Worm (Caenorhabditis elegans): ENCODE measurements around the gene C05G5.7.
A peak's percentile ranks its signal among the peaks of the same experiment; 100 is the strongest.

C05G5.7 gene

DNA sequence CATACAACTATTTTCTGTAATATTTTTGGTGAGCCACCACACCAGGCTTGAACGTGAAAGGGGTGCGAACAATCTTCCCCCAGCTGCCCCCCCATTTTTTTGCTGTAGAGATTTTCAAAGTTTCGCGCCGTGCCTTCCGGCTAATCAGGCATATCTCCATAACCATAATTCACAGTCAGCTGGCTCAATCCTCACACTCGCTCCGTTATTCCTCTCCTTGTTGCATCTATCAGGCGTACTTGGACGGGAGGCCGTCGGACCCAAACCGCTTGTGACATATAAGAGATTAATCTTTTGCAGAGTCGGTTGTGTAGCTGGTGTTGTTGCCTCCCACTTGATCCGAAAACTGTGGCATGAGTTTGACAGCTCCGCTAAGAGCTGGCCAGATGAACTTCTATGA, 29.7 kb upstream of the C05G5.7 start, which contains the start of gene unc-3:
unc-3 (plus strand) TSS at position 301 of the 400 bp plus-strand sequence.
- peak; percentile 38; the same call in 1 of the 2 replicates for TF ChIP-seq zfh-2 (GFP tag; conservative IDR thresholded peaks at IDR 0.05)
- TF ChIP-seq B0261.1 (tag; optimal IDR thresholded peaks at IDR 0.05): no peak

DNA sequence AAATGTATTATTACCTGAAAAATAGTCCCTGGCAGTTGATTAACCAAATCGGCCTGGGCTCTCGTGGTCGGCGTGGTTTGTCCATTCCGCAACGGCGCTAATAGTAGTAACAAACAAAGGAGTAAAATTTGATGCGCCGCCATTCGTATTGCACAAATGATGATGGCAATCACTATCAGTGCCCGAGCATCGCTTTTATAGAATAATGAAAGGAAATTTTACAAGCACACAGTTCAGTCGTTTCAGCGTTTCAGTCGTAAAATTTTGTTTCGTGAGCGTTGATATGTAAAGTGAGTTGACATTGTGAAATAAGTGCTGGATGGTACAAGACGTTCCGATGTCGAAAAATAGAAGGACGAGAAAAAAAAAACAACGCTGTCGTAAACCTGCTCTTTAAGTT, 28.1 kb upstream of the C05G5.7 start, which contains the start of gene Y16B4A.2:
Y16B4A.2 (minus strand) TSS at position 170 of the 400 bp plus-strand sequence.
- TF ChIP-seq chd-7 (tag; optimal IDR thresholded peaks at IDR 0.05) (no peak), nhr-80 (tag; optimal IDR thresholded peaks at IDR 0.05) (peak; percentile 43), C17E4.6 (GFP tag; IDR thresholded peaks at IDR 0.05) (no peak), F49E8.2 (tag; optimal IDR thresholded peaks at IDR 0.05; ENCODE audit: insufficient read depth) (no peak)

DNA sequence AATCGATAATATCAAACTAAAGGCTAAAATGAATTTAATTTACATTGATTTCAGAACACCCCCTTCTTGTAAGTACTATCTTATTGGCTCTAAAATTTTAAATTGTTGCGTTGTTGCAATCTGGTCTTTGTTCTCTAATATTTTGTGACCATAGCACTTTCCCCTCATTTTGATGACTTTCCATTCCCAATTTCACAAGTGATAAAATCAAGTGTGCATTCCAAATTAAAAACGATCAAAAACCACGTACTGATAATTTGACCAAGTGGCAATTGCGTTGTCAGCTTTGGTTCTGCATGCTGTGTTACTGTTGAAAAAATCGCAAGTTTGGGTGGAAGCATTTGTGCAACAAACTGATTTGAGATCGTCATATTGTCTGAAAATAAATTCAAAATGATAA, 26.8 kb upstream of the C05G5.7 start:
- TF ChIP-seq snpc-3.4 (tag; optimal IDR thresholded peaks at IDR 0.05): no peak
- peak; percentile 79 for TF ChIP-seq nhr-80 (tag; optimal IDR thresholded peaks at IDR 0.05)

DNA sequence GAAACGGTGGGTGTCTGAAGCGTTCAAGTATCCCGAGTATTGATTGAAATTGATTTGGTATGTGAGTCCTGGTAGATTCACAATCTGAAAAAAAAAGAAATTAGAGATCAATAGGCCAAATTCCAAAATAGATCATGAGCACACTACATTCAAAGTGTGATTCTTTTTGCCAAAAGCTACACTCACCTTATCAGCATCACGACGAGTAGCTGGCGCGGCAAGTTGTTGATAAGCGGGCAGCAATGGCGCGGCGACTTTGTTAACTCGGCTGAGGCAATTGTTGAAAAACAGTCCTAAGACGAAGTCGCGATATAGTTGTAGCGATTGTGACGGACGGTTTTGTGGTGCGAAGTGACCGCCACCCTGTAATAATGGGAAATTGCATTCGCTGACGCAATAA, 25.4 kb upstream of the C05G5.7 start:
- TF ChIP-seq nhr-80 (tag; optimal IDR thresholded peaks at IDR 0.05) (peak; percentile 76), dox-1 (GFP tag; IDR thresholded peaks at IDR 0.05) (0 out of 2 replicates have a peak, but pooled peaks have one; percentile 37), F49E8.2 (tag; optimal IDR thresholded peaks at IDR 0.05; ENCODE audit: insufficient read depth) (no peak), Y79H2A.3 (GFP tag; conservative IDR thresholded peaks at IDR 0.05) (no peak), ceh-58 (GFP tag; IDR thresholded peaks at IDR 0.05) (no peak), lsl-1 (GFP tag; optimal IDR thresholded peaks at IDR 0.05) (no peak), nfyb-1 (GFP tag; IDR thresholded peaks at IDR 0.05) (no peak)

DNA sequence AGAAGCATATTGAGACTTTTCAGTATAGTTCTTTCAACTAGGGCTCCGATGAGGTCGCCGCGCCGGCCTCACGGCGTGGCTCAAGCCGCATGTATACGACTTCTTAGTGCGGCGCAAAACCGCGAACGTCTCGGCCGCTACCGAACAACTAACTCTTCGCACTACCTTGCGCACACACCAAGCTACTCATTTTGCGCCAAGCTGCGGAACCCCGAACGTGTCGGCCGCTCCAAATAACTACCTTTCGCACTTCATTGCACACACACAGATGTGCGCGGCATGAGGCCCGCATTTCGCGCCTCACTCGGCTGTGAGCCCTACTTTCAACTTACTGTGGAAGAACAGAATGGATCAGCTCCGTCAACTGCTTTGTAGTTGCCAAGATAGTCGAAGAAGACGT, 24.2 kb upstream of the C05G5.7 start:
- TF ChIP-seq lsy-27 (tag; optimal IDR thresholded peaks at IDR 0.05; ENCODE audit: borderline replicate concordance, insufficient read depth) (no peak), snpc-4 (GFP tag; optimal IDR thresholded peaks at IDR 0.05) (no peak), snpc-4 (tag; optimal IDR thresholded peaks at IDR 0.05) (peak in 2 of 4 experiments; percentile 76 to 88), snpc-1.1 (tag; optimal IDR thresholded peaks at IDR 0.05; ENCODE audit: insufficient read depth) (peak; percentile 59), zfh-2 (GFP tag; conservative IDR thresholded peaks at IDR 0.05) (peak; percentile 66)

DNA sequence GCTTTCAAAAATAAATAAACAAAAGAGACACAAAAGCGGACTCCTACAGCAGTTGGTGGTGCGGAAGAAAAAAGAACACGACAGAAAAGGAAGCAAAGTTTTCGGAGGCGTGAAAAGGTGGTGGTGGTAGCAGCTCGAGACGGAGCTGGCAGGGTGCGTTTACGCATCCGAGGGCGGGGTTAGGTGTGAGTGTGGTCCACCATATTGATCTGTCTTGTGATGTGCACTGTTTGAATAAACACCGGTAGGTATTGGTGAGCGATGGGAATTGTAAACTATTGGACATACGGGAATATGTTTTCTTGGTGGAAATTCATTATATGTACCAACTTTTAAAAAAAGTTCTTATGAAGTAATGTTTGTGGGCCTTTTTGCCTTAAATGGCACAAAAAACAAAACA, 17.4 kb upstream of the C05G5.7 start, which contains the start of gene C05G5.5:
C05G5.5 (minus strand) TSS at position 101 of the 400 bp plus-strand sequence.
- no peak for TF ChIP-seq chd-7 (tag; optimal IDR thresholded peaks at IDR 0.05)
- no peak for TF ChIP-seq Y67H2A.10 (GFP tag; conservative IDR thresholded peaks at IDR 0.05)
- no peak for TF ChIP-seq atf-7 (tag; optimal IDR thresholded peaks at IDR 0.05)
- no peak for TF ChIP-seq ceh-91 (GFP tag; IDR thresholded peaks at IDR 0.05)
- TF ChIP-seq ztf-6 (GFP tag; IDR thresholded peaks at IDR 0.05): no peak
- no peak for TF ChIP-seq let-526 (GFP tag; IDR thresholded peaks at IDR 0.05)
- no peak for TF ChIP-seq dpl-1 (GFP tag; optimal IDR thresholded peaks at IDR 0.05)
- TF ChIP-seq B0019.2 (GFP tag; conservative IDR thresholded peaks at IDR 0.05): no peak
- TF ChIP-seq egl-18 (GFP tag; IDR thresholded peaks at IDR 0.05): no peak
- no peak for TF ChIP-seq ztf-22 (GFP tag; optimal IDR thresholded peaks at IDR 0.05)
- no peak for TF ChIP-seq zim-3 (tag; optimal IDR thresholded peaks at IDR 0.05)
- TF ChIP-seq mcd-1 (GFP tag; IDR thresholded peaks at IDR 0.05): no peak
- TF ChIP-seq lir-1 (GFP tag; conservative IDR thresholded peaks at IDR 0.05): no peak
- no peak for TF ChIP-seq ztf-28 (GFP tag; IDR thresholded peaks at IDR 0.05)

All from whole organism, young adult.